Worm (Caenorhabditis elegans) whole organism, early embryonic: ENCODE results near the gene gcy-23.

Experiments
- ama-1 ChIP-seq: fragments of 150-350 bp; optimal IDR thresholded peaks from 2 replicates; lab custom pipeline; 2014
- ceh-13 ChIP-seq: fragments of 200-800 bp; sonication (Bioruptor generic); optimal IDR thresholded peaks from 2 replicates; lab custom pipeline; 2018; ENCODE audit warnings: mild to moderate bottlenecking, missing genetic modification characterization, missing compliant biosample characterization
- hmbx-1 ChIP-seq: sonication (generic microtip); optimal IDR thresholded peaks from 2 replicates; lab custom pipeline; 2016; ENCODE audit warnings: mild to moderate bottlenecking, missing genetic modification characterization, missing compliant biosample characterization
- hmg-4 ChIP-seq: fragments of 200-800 bp; sonication (Bioruptor generic); optimal IDR thresholded peaks from 2 replicates; lab custom pipeline; 2018; ENCODE audit warnings: mild to moderate bottlenecking, missing genetic modification characterization, missing compliant biosample characterization
- hnd-1 ChIP-seq: sonication (generic microtip); optimal IDR thresholded peaks from 2 replicates; lab custom pipeline; 2016; ENCODE audit warnings: missing genetic modification characterization, missing compliant biosample characterization
- sea-1 ChIP-seq: fragments of 200-800 bp; sonication (Bioruptor generic); conservative IDR thresholded peaks from 2 replicates; pipeline ENCODE4 v1.3.6; 2022; ENCODE audit warnings: missing genetic modification characterization, missing compliant biosample characterization

DNA sequence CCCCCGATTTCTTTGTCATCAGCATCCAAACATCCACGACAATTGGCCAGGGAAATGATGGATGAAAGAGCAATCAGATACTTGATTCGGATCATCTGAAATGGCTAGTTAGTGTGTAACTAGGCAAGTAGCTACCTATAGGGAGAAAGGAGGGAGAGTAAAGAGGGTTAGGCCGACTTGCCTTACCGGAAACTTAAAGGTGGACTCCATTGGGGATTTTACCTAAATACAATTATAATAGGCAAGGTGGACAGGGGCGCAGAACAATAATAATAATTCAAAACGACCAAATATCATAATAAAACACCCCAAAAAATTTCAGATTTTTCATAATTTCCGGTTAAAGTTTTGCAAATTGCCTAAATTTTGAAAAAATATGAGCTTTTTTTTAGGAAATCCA is 21.6 kb downstream of the gcy-23 start, which contains the start of gene clec-173:
- TF ChIP-seq hmbx-1 (tag; lab: Kevin White, UChicago): no peak
- no peak for TF ChIP-seq hnd-1
- TF ChIP-seq sea-1 (GFP tag; lab: Robert Waterston, UW): no peak
- no peak for TF ChIP-seq hmg-4 (GFP tag; lab: Kevin White, UChicago)
- no peak for TF ChIP-seq ceh-13
- no peak for TF ChIP-seq ama-1 (lab: Kevin White, UChicago)
